Fruit fly (Drosophila melanogaster) S2 (cell line): ENCODE data around the gene CG9673.

Source experiments
- CG8478 ChIP-seq: fragments of >200 bp; optimal IDR thresholded peaks from 2 replicates; lab custom pipeline; 2018
- CTCF ChIP-seq, 2 experiments: fragments of >200 bp; optimal IDR thresholded peaks; 2 replicates each; lab custom pipeline; 2018

dm6 chrX:16716649-16717048, 13.0 kb upstream of the CG9673 start:
- TF ChIP-seq CTCF (optimal IDR thresholded peaks at IDR 0.05; lab: Kevin White, UChicago) (no peak), CG8478 (lab: Kevin White, UChicago) (no peak)
